Fruit fly (Drosophila melanogaster) Kc167 (cell line): ENCODE results near the gene TotF.

ENCODE experiments used
- Sin3A ChIP-seq: fragments of >200 bp; optimal IDR thresholded peaks from 2 replicates; lab custom pipeline; 2018; ENCODE audit warnings: missing external identifiers
- insv ChIP-seq: fragments of >200 bp; optimal IDR thresholded peaks from 3 replicates; lab custom pipeline; 2018; ENCODE audit warnings: missing external identifiers
- psq ChIP-seq: fragments of >200 bp; optimal IDR thresholded peaks from 2 replicates; lab custom pipeline; 2017; ENCODE audit warnings: missing external identifiers
- ttk ChIP-seq: sonication (Bioruptor generic); optimal IDR thresholded peaks from 2 replicates; lab custom pipeline; 2017; ENCODE audit warnings: missing external identifiers

DNA sequence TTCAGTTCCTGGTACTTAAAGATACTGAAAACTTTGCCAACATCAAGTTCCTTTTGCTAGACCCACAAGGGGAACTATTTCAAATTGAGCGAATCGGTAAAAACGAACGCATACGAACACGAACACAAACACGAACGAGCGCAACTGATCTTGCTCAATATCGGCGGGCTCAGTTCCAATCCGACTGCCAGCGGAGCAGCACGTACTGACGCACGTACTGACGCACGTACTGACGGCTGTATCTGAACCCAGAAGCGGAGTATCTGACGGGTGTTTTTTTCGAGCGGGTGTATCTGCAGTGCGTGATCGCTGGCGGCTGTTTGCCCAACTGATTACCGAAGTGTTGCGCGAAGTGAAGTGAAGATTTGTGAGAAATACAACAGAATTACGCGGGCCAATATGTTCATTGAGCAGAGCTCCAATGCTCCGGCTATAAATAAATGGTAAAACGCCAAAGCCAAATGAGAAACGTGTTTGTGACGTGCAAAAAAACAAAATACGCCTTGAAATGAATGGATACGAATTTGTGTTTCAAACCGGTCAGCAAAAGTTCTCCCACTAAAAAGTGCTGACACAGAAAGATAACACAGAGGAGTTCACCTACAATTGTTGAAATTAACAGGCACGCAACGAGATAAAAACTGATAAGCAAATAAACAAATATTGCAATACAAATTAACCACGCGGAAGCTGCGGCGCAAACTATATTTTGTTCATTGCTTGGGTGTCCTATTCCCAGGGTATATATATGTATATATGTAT is 23.1 kb upstream of the TotF start:
- TF ChIP-seq Sin3A (no peak), psq (lab: Kevin White, UChicago) (no peak), ttk (lab: Kevin White, UChicago) (no peak), insv (lab: Kevin White, UChicago) (no peak)
